Worm (Caenorhabditis elegans) whole organism, midembryonic: ENCODE results near the gene T22D1.18.

Experiments used
- T22C8.4 ChIP-seq: fragments of 200-800 bp; sonication (Bioruptor generic); IDR thresholded peaks from 2 replicates; pipeline ENCODE4 v1.3.6; 2022; ENCODE audit warnings: missing genetic modification characterization, missing compliant biosample characterization
- flt-1 ChIP-seq: fragments of 200-800 bp; sonication (Bioruptor generic); IDR thresholded peaks from 2 replicates; pipeline ENCODE4 v1.3.6; 2022; ENCODE audit warnings: missing genetic modification characterization, missing compliant biosample characterization
- klf-2 ChIP-seq: fragments of 200-800 bp; sonication (Bioruptor generic); conservative IDR thresholded peaks from 2 replicates; pipeline ENCODE4 v1.3.6; 2022; ENCODE audit warnings: missing genetic modification reagents, missing genetic modification characterization, missing compliant biosample characterization
- med-1 ChIP-seq: sonication (generic microtip); optimal IDR thresholded peaks from 2 replicates; lab custom pipeline; 2017; ENCODE audit warnings: missing genetic modification characterization, mild to moderate bottlenecking, missing compliant biosample characterization, antibody characterized with exemption, missing genetic modification reagents; ENCODE audit not compliant: insufficient read depth
- ref-1 ChIP-seq: fragments of 200-800 bp; sonication (Bioruptor generic); conservative IDR thresholded peaks from 2 replicates; pipeline ENCODE4 v1.3.6; 2022; ENCODE audit warnings: missing genetic modification reagents, missing genetic modification characterization, missing compliant biosample characterization
- tab-1 ChIP-seq: fragments of 200-800 bp; sonication (Bioruptor generic); IDR thresholded peaks from 2 replicates; pipeline ENCODE4 v1.3.6; 2022; ENCODE audit warnings: missing genetic modification characterization, missing compliant biosample characterization
- ztf-23 ChIP-seq: fragments of 200-800 bp; sonication (Bioruptor generic); IDR thresholded peaks from 2 replicates; pipeline ENCODE4 v1.3.6; 2022; ENCODE audit warnings: missing genetic modification reagents, missing genetic modification characterization, missing compliant biosample characterization
- ztf-29 ChIP-seq: fragments of 200-800 bp; sonication (Bioruptor generic); IDR thresholded peaks from 2 replicates; pipeline ENCODE4 v1.3.6; 2022; ENCODE audit warnings: missing genetic modification reagents, missing genetic modification characterization, missing compliant biosample characterization

DNA sequence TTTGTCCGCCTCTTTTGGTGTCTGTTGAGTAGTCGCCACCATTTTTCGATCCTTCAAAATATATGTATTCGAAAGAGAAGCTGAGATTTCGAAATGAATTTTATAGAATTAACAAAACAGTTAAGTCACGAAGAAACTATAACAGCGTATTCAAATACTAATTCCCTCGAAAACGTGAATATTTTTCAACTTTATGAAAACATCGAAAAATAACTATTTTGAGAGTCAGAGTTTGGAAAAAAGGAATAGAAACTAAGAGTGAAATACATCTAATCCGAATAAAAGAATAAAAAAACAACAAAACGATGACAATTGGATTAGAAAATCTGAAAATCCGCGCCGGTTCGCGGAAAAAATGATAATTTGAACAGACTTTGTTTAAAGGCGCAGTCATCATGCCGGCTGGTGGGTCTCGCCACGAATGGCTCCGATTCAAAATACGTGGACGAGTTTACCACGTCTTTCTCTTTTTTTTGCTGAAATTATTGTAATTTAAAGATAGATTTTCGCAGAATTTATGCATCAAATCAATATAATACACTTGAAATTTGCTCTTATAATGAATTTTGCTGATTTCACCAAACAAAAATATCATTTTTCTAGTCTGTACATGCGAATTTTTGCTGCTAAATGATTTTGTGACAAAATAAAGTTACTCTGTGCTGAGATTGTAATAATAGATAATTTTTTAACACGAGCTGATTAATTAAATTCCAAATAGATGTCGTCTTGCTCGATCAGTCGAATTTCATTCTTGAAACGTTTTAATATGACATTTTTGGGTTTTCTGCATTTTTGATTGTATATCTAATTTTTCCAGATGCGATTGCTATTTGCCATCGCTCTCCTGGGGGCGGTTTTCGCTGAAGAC, 9.9 kb downstream of the T22D1.18 start, which contains the start of the genes rpn-1 and ribo-1:
- TF ChIP-seq flt-1 (GFP tag; lab: Robert Waterston, UW) (no peak), klf-2 (GFP tag; lab: Robert Waterston, UW) (no peak), ref-1 (GFP tag; lab: Robert Waterston, UW) (no peak), ztf-23 (no peak), ztf-29 (GFP tag; lab: Robert Waterston, UW) (no peak), tab-1 (GFP tag; lab: Robert Waterston, UW) (no peak), T22C8.4 (GFP tag; lab: Robert Waterston, UW) (no peak), med-1 (GFP tag; lab: Kevin White, UChicago) (no peak)
